Fruit fly (Drosophila melanogaster): ENCODE results near the gene Rca1.

dm6 chr2L:6874006-6874405, 21.9 kb downstream of the Rca1 start:
- no peak for TF ChIP-seq insv (optimal IDR thresholded peaks at IDR 0.05)
- no peak for TF ChIP-seq h (optimal IDR thresholded peaks at IDR 0.05)
- no peak for TF ChIP-seq ttk (optimal IDR thresholded peaks at IDR 0.05)
- TF ChIP-seq psq (optimal IDR thresholded peaks at IDR 0.05): no peak
- TF ChIP-seq Myc (optimal IDR thresholded peaks at IDR 0.05): no peak
- TF ChIP-seq Sin3A (optimal IDR thresholded peaks at IDR 0.05): no peak

Measured in Kc167 (cell line).